Fruit fly (Drosophila melanogaster) Kc167 (cell line): ENCODE results near the gene Strump.

Experiments
- Myc ChIP-seq: fragments of >200 bp; optimal IDR thresholded peaks from 2 replicates; lab custom pipeline; 2017; ENCODE audit warnings: missing external identifiers
- Sin3A ChIP-seq: fragments of >200 bp; optimal IDR thresholded peaks from 2 replicates; lab custom pipeline; 2018; ENCODE audit warnings: missing external identifiers
- h ChIP-seq: fragments of >200 bp; optimal IDR thresholded peaks from 3 replicates; lab custom pipeline; 2018; ENCODE audit warnings: missing external identifiers
- insv ChIP-seq: fragments of >200 bp; optimal IDR thresholded peaks from 3 replicates; lab custom pipeline; 2018; ENCODE audit warnings: missing external identifiers
- psq ChIP-seq: fragments of >200 bp; optimal IDR thresholded peaks from 2 replicates; lab custom pipeline; 2017; ENCODE audit warnings: missing external identifiers
- ttk ChIP-seq: sonication (Bioruptor generic); optimal IDR thresholded peaks from 2 replicates; lab custom pipeline; 2017; ENCODE audit warnings: missing external identifiers

DNA sequence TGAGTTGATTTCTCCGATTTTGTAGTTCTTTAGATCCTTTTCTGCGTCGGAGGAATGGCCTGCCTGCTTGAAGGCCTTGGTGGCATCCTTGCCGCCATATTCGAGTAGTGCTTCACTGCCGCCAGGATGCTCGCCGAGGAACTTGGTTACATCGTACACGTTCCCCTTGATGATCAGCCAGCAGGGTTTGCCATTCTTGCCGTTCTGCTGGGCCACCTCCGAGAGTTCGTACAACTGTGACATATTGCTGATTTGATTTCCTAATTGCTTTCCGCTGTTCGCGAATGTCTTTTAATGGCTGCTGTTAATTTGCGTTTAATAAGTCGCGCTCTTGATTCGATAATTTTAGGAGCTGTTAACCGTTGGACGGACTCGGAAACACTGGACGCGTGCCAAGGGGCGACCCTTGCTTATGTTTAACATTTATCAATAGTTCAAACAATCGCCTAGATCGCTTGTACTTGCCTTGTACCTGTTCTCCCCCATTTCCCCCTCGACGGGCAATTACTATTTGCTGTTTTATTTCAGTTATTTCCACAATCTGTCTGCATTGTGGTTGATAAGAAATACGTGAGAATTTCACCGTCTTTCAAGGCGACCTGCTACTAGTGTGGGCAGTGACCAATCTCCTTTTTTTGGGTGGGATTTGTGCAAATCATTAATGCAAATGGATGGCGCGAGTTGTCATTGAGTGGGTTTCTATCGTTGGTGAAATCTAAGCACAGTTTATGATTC is 15.2 kb downstream of the Strump start:
- TF ChIP-seq Myc (lab: Kevin White, UChicago) (no peak), psq (lab: Kevin White, UChicago) (no peak), ttk (lab: Kevin White, UChicago) (no peak), Sin3A (lab: Kevin White, UChicago) (no peak), h (lab: Kevin White, UChicago) (no peak), insv (no peak)
